Worm (Caenorhabditis elegans) whole organism, L3 larva: ENCODE results near the gene F53H4.3.

Source experiments
- R02D3.7 ChIP-seq: fragments of 150-350 bp; optimal IDR thresholded peaks from 2 replicates; lab custom pipeline; 2014; ENCODE audit warnings: missing biosample characterization, missing genetic modification characterization
- ZK546.5 ChIP-seq: sonication (generic microtip); optimal IDR thresholded peaks from 2 replicates; lab custom pipeline; 2017; ENCODE audit warnings: missing biosample characterization, missing genetic modification characterization
- aly-2 ChIP-seq: fragments of 150-350 bp; optimal IDR thresholded peaks from 2 replicates; lab custom pipeline; 2014; ENCODE audit warnings: missing biosample characterization, missing genetic modification characterization
- ama-1 ChIP-seq: fragments of 150-350 bp; optimal IDR thresholded peaks from 2 replicates; lab custom pipeline; 2018
- ceh-16 ChIP-seq: sonication (generic microtip); optimal IDR thresholded peaks from 2 replicates; lab custom pipeline; 2017; ENCODE audit warnings: missing biosample characterization, missing genetic modification characterization
- ceh-28 ChIP-seq: fragments of 150-350 bp; optimal IDR thresholded peaks from 2 replicates; lab custom pipeline; 2014; ENCODE audit warnings: missing biosample characterization, missing genetic modification reagents, missing genetic modification characterization
- ceh-82 ChIP-seq: fragments of 150-350 bp; optimal IDR thresholded peaks from 2 replicates; lab custom pipeline; 2014; ENCODE audit warnings: missing biosample characterization, missing genetic modification characterization
- ceh-9 ChIP-seq: sonication (generic microtip); optimal IDR thresholded peaks from 2 replicates; lab custom pipeline; 2018; ENCODE audit warnings: missing biosample characterization, missing genetic modification characterization
- egl-5 ChIP-seq: fragments of 150-350 bp; optimal IDR thresholded peaks from 2 replicates; lab custom pipeline; 2017; ENCODE audit warnings: missing biosample characterization, missing genetic modification reagents, missing genetic modification characterization, inconsistent platforms
- elt-1 ChIP-seq: fragments of 150-350 bp; optimal IDR thresholded peaks from 2 replicates; lab custom pipeline; 2014; ENCODE audit warnings: missing biosample characterization, missing genetic modification characterization
- elt-2 ChIP-seq: sonication (generic microtip); optimal IDR thresholded peaks from 2 replicates; lab custom pipeline; 2016; ENCODE audit warnings: missing genetic modification reagents, mild to moderate bottlenecking, missing genetic modification characterization, missing compliant biosample characterization
- elt-3 ChIP-seq, 3 experiments: fragments of 150-350 bp in 1 of 3; sonication (generic microtip) in 2 of 3; optimal IDR thresholded peaks; 2 replicates in 2 of 3; 4 replicates in 1 of 3; lab custom pipeline; 2014 to 2017; ENCODE audit warnings: missing biosample characterization in 3 of 3, missing genetic modification characterization in 3 of 3
- fkh-2 ChIP-seq: fragments of 150-350 bp; optimal IDR thresholded peaks from 2 replicates; lab custom pipeline; 2014; ENCODE audit warnings: missing biosample characterization, missing genetic modification reagents, missing genetic modification characterization
- fos-1 ChIP-seq: fragments of 150-350 bp; optimal IDR thresholded peaks from 2 replicates; lab custom pipeline; 2014; ENCODE audit warnings: missing biosample characterization, missing genetic modification characterization
- hmg-11 ChIP-seq: sonication (generic microtip); optimal IDR thresholded peaks from 2 replicates; lab custom pipeline; 2016; ENCODE audit warnings: missing genetic modification characterization, missing compliant biosample characterization
- jun-1 ChIP-seq: fragments of 150-350 bp; optimal IDR thresholded peaks from 2 replicates; lab custom pipeline; 2014; ENCODE audit warnings: missing biosample characterization, missing genetic modification reagents, missing genetic modification characterization
- lsy-12 ChIP-seq: sonication (generic microtip); optimal IDR thresholded peaks from 2 replicates; lab custom pipeline; 2016; ENCODE audit warnings: mild to moderate bottlenecking, missing genetic modification characterization, missing compliant biosample characterization
- mdl-1 ChIP-seq: fragments of 150-350 bp; optimal IDR thresholded peaks from 2 replicates; lab custom pipeline; 2014; ENCODE audit warnings: missing biosample characterization, missing genetic modification characterization
- mml-1 ChIP-seq: fragments of 150-350 bp; sonication (generic microtip); optimal IDR thresholded peaks from 3 replicates; lab custom pipeline; 2014; ENCODE audit warnings: missing biosample characterization, missing genetic modification characterization
- nfya-1 ChIP-seq: sonication (generic microtip); optimal IDR thresholded peaks from 2 replicates; lab custom pipeline; 2017; ENCODE audit warnings: missing genetic modification characterization, mild to moderate bottlenecking, missing compliant biosample characterization, antibody characterized with exemption, moderate library complexity; ENCODE audit not compliant: insufficient read depth
- nhr-11 ChIP-seq: fragments of 150-350 bp; optimal IDR thresholded peaks from 2 replicates; lab custom pipeline; 2014; ENCODE audit warnings: missing biosample characterization, missing genetic modification characterization
- nhr-12 ChIP-seq: fragments of 150-350 bp; optimal IDR thresholded peaks from 2 replicates; lab custom pipeline; 2014; ENCODE audit warnings: missing biosample characterization, missing genetic modification characterization
- nhr-23 ChIP-seq: fragments of 150-350 bp; optimal IDR thresholded peaks from 2 replicates; lab custom pipeline; 2014; ENCODE audit warnings: missing biosample characterization, missing genetic modification reagents, missing genetic modification characterization
- nhr-237 ChIP-seq: fragments of 150-350 bp; optimal IDR thresholded peaks from 2 replicates; lab custom pipeline; 2014; ENCODE audit warnings: missing biosample characterization, missing genetic modification characterization
- nhr-25 ChIP-seq: sonication (generic microtip); optimal IDR thresholded peaks from 2 replicates; lab custom pipeline; 2017; ENCODE audit warnings: missing biosample characterization, missing genetic modification characterization
- nhr-43 ChIP-seq: sonication (generic microtip); optimal IDR thresholded peaks from 2 replicates; lab custom pipeline; 2016; ENCODE audit warnings: mild to moderate bottlenecking, missing genetic modification characterization, missing compliant biosample characterization; ENCODE audit not compliant: poor library complexity, severe bottlenecking
- nhr-67 ChIP-seq: fragments of 150-350 bp; optimal IDR thresholded peaks from 2 replicates; lab custom pipeline; 2014; ENCODE audit warnings: missing biosample characterization, missing genetic modification characterization
- nhr-76 ChIP-seq: fragments of 150-350 bp; sonication (generic microtip); optimal IDR thresholded peaks from 5 replicates; lab custom pipeline; 2014; ENCODE audit warnings: missing biosample characterization, missing genetic modification characterization
- nhr-77 ChIP-seq: fragments of 150-350 bp; optimal IDR thresholded peaks from 2 replicates; lab custom pipeline; 2014; ENCODE audit warnings: missing biosample characterization, missing genetic modification characterization
- pha-4 ChIP-seq: fragments of 150-350 bp; optimal IDR thresholded peaks from 2 replicates; lab custom pipeline; 2014; ENCODE audit warnings: missing biosample characterization, missing genetic modification reagents, missing genetic modification characterization
- pqm-1 ChIP-seq: fragments of 150-350 bp; optimal IDR thresholded peaks from 2 replicates; lab custom pipeline; 2017; ENCODE audit warnings: missing biosample characterization, missing genetic modification characterization, inconsistent platforms
- sea-2 ChIP-seq: fragments of 150-350 bp; sonication (generic microtip); optimal IDR thresholded peaks from 4 replicates; lab custom pipeline; 2014; ENCODE audit warnings: missing biosample characterization, missing genetic modification reagents, missing genetic modification characterization
- skn-1 ChIP-seq: fragments of 150-350 bp; optimal IDR thresholded peaks from 2 replicates; lab custom pipeline; 2014; ENCODE audit warnings: missing biosample characterization, missing genetic modification characterization
- snpc-4 ChIP-seq: fragments of 150-350 bp; optimal IDR thresholded peaks from 2 replicates; lab custom pipeline; 2014; ENCODE audit warnings: missing biosample characterization, missing genetic modification characterization
- unc-39 ChIP-seq: sonication (generic microtip); optimal IDR thresholded peaks from 4 replicates; lab custom pipeline; 2017; ENCODE audit warnings: missing biosample characterization, missing genetic modification characterization
- ztf-11 ChIP-seq: fragments of 150-350 bp; optimal IDR thresholded peaks from 2 replicates; lab custom pipeline; 2014; ENCODE audit warnings: missing biosample characterization, missing genetic modification characterization
- ztf-4 ChIP-seq: fragments of 150-350 bp; optimal IDR thresholded peaks from 2 replicates; lab custom pipeline; 2014; ENCODE audit warnings: missing biosample characterization, missing genetic modification characterization

Gene F53H4.3

DNA sequence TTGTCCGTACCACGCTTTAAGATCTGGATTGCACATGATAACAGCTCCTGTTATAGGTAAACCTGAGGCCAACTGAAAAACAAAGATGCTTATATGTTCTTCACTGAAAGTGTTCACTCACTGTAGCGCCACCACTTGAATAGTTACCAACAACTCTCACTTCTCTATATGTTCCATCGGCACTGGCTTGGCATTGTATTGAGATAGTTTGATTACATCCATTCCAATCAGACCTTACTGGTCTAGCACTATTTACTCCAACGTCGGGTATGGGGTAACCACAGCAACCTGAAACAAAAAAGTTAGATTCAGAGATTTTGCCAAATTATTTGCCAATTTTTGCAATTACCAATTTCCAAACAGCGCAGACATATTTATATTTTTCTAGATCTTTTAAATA, 28.4 kb upstream of the F53H4.3 start:
- TF ChIP-seq nhr-237 = no peak

DNA sequence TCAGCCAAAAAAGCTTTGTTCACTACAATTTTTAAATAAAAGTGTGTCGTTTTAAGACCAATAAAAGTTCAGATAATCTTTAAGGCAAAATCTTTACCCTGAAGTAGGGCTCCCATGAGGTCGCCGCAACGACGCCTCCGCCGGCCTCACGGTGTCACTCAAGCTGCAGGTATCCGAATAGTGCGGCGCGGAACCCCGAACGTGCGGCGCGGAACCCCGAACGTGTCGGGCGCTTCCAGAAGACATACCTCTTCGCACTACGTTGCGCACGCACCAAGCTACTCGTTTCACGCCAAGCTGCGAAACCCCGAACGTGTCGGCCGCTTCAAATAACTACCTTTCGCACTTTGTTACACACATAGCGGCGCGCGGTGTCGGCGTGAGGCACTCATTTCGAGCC, 25.4 kb upstream of the F53H4.3 start:
- TF ChIP-seq nhr-77 (tag; lab: Kevin White, UChicago) (no peak), unc-39 (tag; lab: Kevin White, UChicago) (no peak), ztf-4 (tag; lab: Kevin White, UChicago) (no peak), nfya-1 (no peak), ZK546.5 (tag; lab: Kevin White, UChicago) (no peak), nhr-23 (tag; lab: Kevin White, UChicago) (no peak), skn-1 (tag; lab: Kevin White, UChicago) (no peak), jun-1 (tag; lab: Kevin White, UChicago) (no peak), lsy-12 (tag; lab: Kevin White, UChicago) (no peak), nhr-25 (tag; lab: Kevin White, UChicago) (no peak), mdl-1 (tag; lab: Kevin White, UChicago) (no peak)

DNA sequence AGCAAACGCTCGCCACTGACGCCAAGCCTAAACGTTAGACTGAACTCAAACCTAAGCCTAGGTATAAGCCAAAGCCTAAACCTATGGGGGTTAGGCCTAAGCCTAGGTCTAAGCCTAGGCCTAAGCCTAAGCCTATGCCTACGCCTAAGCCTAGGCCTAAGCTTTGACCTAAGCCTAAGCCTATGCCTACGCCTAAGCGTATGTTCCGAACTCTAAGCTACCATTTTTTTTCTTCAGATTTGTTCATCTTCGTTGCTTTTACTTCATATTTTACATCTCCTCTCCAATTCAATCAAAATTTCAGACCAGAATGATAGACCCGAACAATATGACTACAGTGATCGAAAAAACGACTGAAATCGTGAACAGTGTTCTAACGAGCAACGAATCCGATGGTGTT, 22.9 kb upstream of the F53H4.3 start, which contains the start of gene npr-33:
TSS of gene npr-33 (plus strand) at position 301 of the 400 bp plus-strand sequence.
- TF ChIP-seq nhr-12 (tag; lab: Kevin White, UChicago) = no peak
- no peak for TF ChIP-seq pha-4 (tag; lab: Kevin White, UChicago)
- TF ChIP-seq ZK546.5 (tag; lab: Kevin White, UChicago) = no peak
- no peak for TF ChIP-seq R02D3.7 (tag; lab: Kevin White, UChicago)
- TF ChIP-seq ceh-16 (tag; lab: Kevin White, UChicago) = no peak
- TF ChIP-seq snpc-4 (tag; lab: Kevin White, UChicago) = no peak
- TF ChIP-seq lsy-12 (tag; lab: Kevin White, UChicago) = no peak
- TF ChIP-seq pqm-1 = no peak
- no peak for TF ChIP-seq nhr-77 (tag; lab: Kevin White, UChicago)
- no peak for TF ChIP-seq ama-1 (lab: Kevin White, UChicago)
- TF ChIP-seq nfya-1 = no peak
- no peak for TF ChIP-seq fos-1 (tag; lab: Kevin White, UChicago)
- TF ChIP-seq hmg-11 = no peak
- no peak for TF ChIP-seq ztf-11 (tag; lab: Kevin White, UChicago)
- TF ChIP-seq elt-3 (tag; optimal IDR thresholded peaks at IDR 0.05; lab: Kevin White, UChicago) = no peak
- no peak for TF ChIP-seq jun-1 (tag; lab: Kevin White, UChicago)
- no peak for TF ChIP-seq ceh-28 (tag; lab: Kevin White, UChicago)
- no peak for TF ChIP-seq unc-39 (tag; lab: Kevin White, UChicago)
- TF ChIP-seq nhr-67 = no peak
- TF ChIP-seq fkh-2 (tag; lab: Kevin White, UChicago) = no peak

DNA sequence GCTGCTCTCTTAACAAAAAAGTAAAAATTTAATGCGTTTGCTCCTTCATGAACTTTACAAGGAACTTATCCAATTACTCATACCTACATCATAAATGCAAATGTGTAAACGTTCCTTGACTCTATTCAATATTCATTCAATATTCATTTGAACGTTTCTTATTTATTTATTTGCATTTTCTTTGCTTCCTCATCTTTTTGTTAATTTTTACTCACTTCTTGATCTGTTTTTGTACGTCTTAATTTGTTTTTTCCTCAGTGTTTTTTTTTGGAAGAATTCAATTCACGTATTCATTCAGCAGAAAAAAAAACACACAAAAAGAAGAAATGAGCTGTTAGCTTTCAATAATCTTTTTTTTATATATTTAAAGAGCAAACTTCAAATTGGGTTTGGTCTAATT, 15.4 kb upstream of the F53H4.3 start:
- no peak for TF ChIP-seq elt-2
- TF ChIP-seq elt-1 (tag; lab: Kevin White, UChicago) = no peak
- TF ChIP-seq nhr-76 (tag; lab: Kevin White, UChicago) = no peak
- no peak for TF ChIP-seq fkh-2 (tag; lab: Kevin White, UChicago)
- TF ChIP-seq pha-4 (tag; lab: Kevin White, UChicago) = no peak
- TF ChIP-seq ceh-9 (tag; lab: Kevin White, UChicago) = no peak
- no peak for TF ChIP-seq ceh-82 (tag; lab: Kevin White, UChicago)
- TF ChIP-seq ceh-16 (tag; lab: Kevin White, UChicago) = no peak
- TF ChIP-seq, all 47 proteins: peak for 0

DNA sequence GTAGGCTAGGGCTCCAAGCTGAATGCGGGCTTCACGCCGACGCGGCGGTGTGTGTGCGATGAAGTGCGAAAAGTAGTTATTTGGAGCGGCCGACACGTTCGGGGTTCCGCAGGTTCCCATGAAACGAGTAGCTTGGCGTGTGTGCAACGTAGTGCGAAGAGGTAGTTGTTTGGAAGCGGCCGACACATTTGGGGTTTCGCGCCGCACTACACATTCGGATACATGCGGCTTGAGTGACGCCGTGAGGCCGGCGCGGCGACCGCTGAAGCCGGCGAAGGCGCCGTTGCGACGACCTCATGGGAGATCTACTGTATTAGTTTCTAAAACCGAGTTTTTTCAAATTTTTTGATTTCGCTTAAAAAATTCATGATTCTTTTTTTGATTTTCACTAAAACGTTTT, 13.8 kb upstream of the F53H4.3 start:
- no peak for TF ChIP-seq ama-1 (lab: Kevin White, UChicago)
- no peak for TF ChIP-seq ztf-11 (tag; lab: Kevin White, UChicago)
- no peak for TF ChIP-seq nhr-11 (tag; lab: Kevin White, UChicago)
- TF ChIP-seq aly-2 (tag; lab: Kevin White, UChicago) = no peak
- TF ChIP-seq jun-1 (tag; lab: Kevin White, UChicago) = no peak
- no peak for TF ChIP-seq sea-2 (GFP tag; lab: Kevin White, UChicago)
- TF ChIP-seq R02D3.7 (tag; lab: Kevin White, UChicago) = no peak
- TF ChIP-seq nhr-76 (tag; lab: Kevin White, UChicago) = no peak
- TF ChIP-seq egl-5 (tag; lab: Kevin White, UChicago) = no peak
- no peak for TF ChIP-seq elt-3 (tag; optimal IDR thresholded peaks at IDR 0.05; lab: Kevin White, UChicago)
- no peak for TF ChIP-seq nhr-43 (tag; lab: Kevin White, UChicago)
- TF ChIP-seq mml-1 (tag; lab: Kevin White, UChicago) = no peak
- no peak for TF ChIP-seq nhr-23 (tag; lab: Kevin White, UChicago)
